Worm (Caenorhabditis elegans) whole organism, L4 larva: ENCODE measurements around the gene F52E1.3.
A peak's percentile ranks its signal among the peaks of the same experiment; 100 is the strongest.

ENCODE experiments used
- D1046.2 ChIP-seq: fragments of 200-800 bp; sonication (Bioruptor generic); IDR thresholded peaks from 2 replicates; pipeline ENCODE4 v1.3.6; 2022; ENCODE audit warnings: missing genetic modification characterization, missing compliant biosample characterization
- F37D6.2 ChIP-seq: sonication (generic microtip); optimal IDR thresholded peaks from 2 replicates; lab custom pipeline; 2016; ENCODE audit warnings: mild to moderate bottlenecking, missing genetic modification characterization, missing compliant biosample characterization
- F44E2.7 ChIP-seq: fragments of 200-800 bp; sonication (Bioruptor generic); IDR thresholded peaks from 2 replicates; pipeline ENCODE4 v2.1.2; 2022; ENCODE audit warnings: missing genetic modification characterization, missing compliant biosample characterization
- F49E8.2 ChIP-seq: sonication (generic microtip); optimal IDR thresholded peaks from 2 replicates; lab custom pipeline; 2016; ENCODE audit warnings: missing compliant biosample characterization, mild to moderate bottlenecking, missing genetic modification characterization, borderline replicate concordance
- T20F7.1 ChIP-seq: fragments of 200-800 bp; sonication (Bioruptor generic); optimal IDR thresholded peaks from 2 replicates; lab custom pipeline; 2018; ENCODE audit warnings: mild to moderate bottlenecking, missing genetic modification characterization, missing compliant biosample characterization
- Y75B8A.6 ChIP-seq: fragments of 200-800 bp; sonication (Bioruptor generic); IDR thresholded peaks from 2 replicates; pipeline ENCODE4 v1.3.6; 2022; ENCODE audit warnings: missing genetic modification reagents, missing genetic modification characterization, missing compliant biosample characterization
- ZK337.2 ChIP-seq: fragments of 200-800 bp; sonication (Bioruptor generic); IDR thresholded peaks from 2 replicates; pipeline ENCODE4 v1.3.6; 2022; ENCODE audit warnings: missing genetic modification reagents, missing genetic modification characterization, missing compliant biosample characterization
- aha-1 ChIP-seq: fragments of 150-350 bp; peaks from one replicate; lab custom pipeline; 2014; ENCODE audit warnings: missing biosample characterization, missing genetic modification characterization
- ama-1 ChIP-seq: fragments of 150-350 bp; optimal IDR thresholded peaks from 2 replicates; lab custom pipeline; 2014; ENCODE audit warnings: inconsistent platforms, mixed read lengths
- arid-1 ChIP-seq: fragments of 200-800 bp; sonication (Bioruptor generic); conservative IDR thresholded peaks from 2 replicates; pipeline ENCODE4 v1.3.6; 2022; ENCODE audit warnings: missing genetic modification reagents, missing genetic modification characterization, missing compliant biosample characterization
- attf-4 ChIP-seq: sonication (generic microtip); optimal IDR thresholded peaks from 3 replicates; lab custom pipeline; 2017; ENCODE audit warnings: missing biosample characterization, missing genetic modification characterization
- ceh-32 ChIP-seq: sonication (generic microtip); optimal IDR thresholded peaks from 2 replicates; lab custom pipeline; 2016; ENCODE audit warnings: mild to moderate bottlenecking, missing genetic modification characterization, missing compliant biosample characterization; ENCODE audit not compliant: poor library complexity
- ceh-44 ChIP-seq: fragments of 200-800 bp; sonication (Bioruptor generic); IDR thresholded peaks from 2 replicates; pipeline ENCODE4 v1.3.6; 2022; ENCODE audit warnings: missing genetic modification reagents, missing genetic modification characterization, missing compliant biosample characterization
- ceh-62 ChIP-seq: sonication (generic microtip); optimal IDR thresholded peaks from 2 replicates; lab custom pipeline; 2017; ENCODE audit warnings: missing biosample characterization, missing genetic modification characterization
- cey-2 ChIP-seq: sonication (generic microtip); optimal IDR thresholded peaks from 3 replicates; lab custom pipeline; 2017; ENCODE audit warnings: missing genetic modification characterization, mild to moderate bottlenecking, missing compliant biosample characterization, antibody characterized with exemption, borderline replicate concordance; ENCODE audit not compliant: insufficient read depth
- daf-12 ChIP-seq: fragments of 150-350 bp; optimal IDR thresholded peaks from 2 replicates; lab custom pipeline; 2014; ENCODE audit warnings: missing biosample characterization, missing genetic modification reagents, missing genetic modification characterization
- daf-16 ChIP-seq, 3 experiments: sonication (generic microtip); optimal IDR thresholded peaks; 2 replicates each; lab custom pipeline; 2016 to 2017; ENCODE audit warnings: missing genetic modification characterization in 3 of 3, missing genetic modification reagents in 3 of 3, mild to moderate bottlenecking in 2 of 3, missing compliant biosample characterization in 2 of 3, missing biosample characterization in 1 of 3, moderate library complexity in 1 of 3
- daf-19 ChIP-seq: fragments of 200-800 bp; sonication (Bioruptor generic); conservative IDR thresholded peaks from 2 replicates; pipeline ENCODE4 v1.3.6; 2022; ENCODE audit warnings: missing genetic modification characterization, missing compliant biosample characterization
- dmd-8 ChIP-seq: fragments of 200-800 bp; sonication (Bioruptor generic); IDR thresholded peaks from 2 replicates; pipeline ENCODE4 v1.3.6; 2022; ENCODE audit warnings: missing genetic modification characterization, missing compliant biosample characterization
- dpl-1 ChIP-seq: fragments of 150-350 bp; optimal IDR thresholded peaks from 2 replicates; lab custom pipeline; 2014; ENCODE audit warnings: missing biosample characterization, missing genetic modification reagents, missing genetic modification characterization
- duxl-1 ChIP-seq: sonication (generic microtip); optimal IDR thresholded peaks from 2 replicates; lab custom pipeline; 2016; ENCODE audit warnings: mild to moderate bottlenecking, missing genetic modification characterization, moderate library complexity, missing compliant biosample characterization; ENCODE audit not compliant: poor library complexity
- dve-1 ChIP-seq: sonication (generic microtip); optimal IDR thresholded peaks from 2 replicates; lab custom pipeline; 2017; ENCODE audit warnings: antibody characterized with exemption, mild to moderate bottlenecking, missing genetic modification characterization, missing compliant biosample characterization; ENCODE audit not compliant: insufficient read depth
- egl-43 ChIP-seq: fragments of 200-800 bp; sonication (Bioruptor generic); IDR thresholded peaks from 2 replicates; pipeline ENCODE4 v1.3.6; 2022; ENCODE audit warnings: missing genetic modification reagents, missing genetic modification characterization, missing compliant biosample characterization
- gei-8 ChIP-seq: fragments of 200-800 bp; sonication (Bioruptor generic); optimal IDR thresholded peaks from 2 replicates; lab custom pipeline; 2018; ENCODE audit warnings: mild to moderate bottlenecking, missing genetic modification characterization, missing compliant biosample characterization
- hif-1 ChIP-seq, 2 experiments: sonication (generic microtip); optimal IDR thresholded peaks; 2 replicates each; lab custom pipeline; 2016 to 2017; ENCODE audit warnings: missing compliant biosample characterization in 2 of 2, missing genetic modification characterization in 2 of 2, missing genetic modification reagents in 2 of 2, missing genotype in 2 of 2, mild to moderate bottlenecking in 1 of 2
- hlh-11 ChIP-seq: fragments of 200-800 bp; sonication (Bioruptor generic); optimal IDR thresholded peaks from 2 replicates; lab custom pipeline; 2018; ENCODE audit warnings: mild to moderate bottlenecking, missing genetic modification characterization, missing compliant biosample characterization
- hmg-1.1 ChIP-seq: fragments of 200-800 bp; sonication (Bioruptor generic); IDR thresholded peaks from 2 replicates; pipeline ENCODE4 v1.3.6; 2022; ENCODE audit warnings: missing genetic modification reagents, missing genetic modification characterization, missing compliant biosample characterization
- lin-13 ChIP-seq: fragments of 150-350 bp; optimal IDR thresholded peaks from 2 replicates; lab custom pipeline; 2014; ENCODE audit warnings: missing biosample characterization, missing genetic modification reagents, missing genetic modification characterization
- lin-38 ChIP-seq: fragments of 200-800 bp; sonication (Bioruptor generic); IDR thresholded peaks from 2 replicates; pipeline ENCODE4 v1.3.6; 2022; ENCODE audit warnings: missing genetic modification reagents, missing genetic modification characterization, missing compliant biosample characterization
- lin-39 ChIP-seq: fragments of 150-350 bp; optimal IDR thresholded peaks from 2 replicates; lab custom pipeline; 2014; ENCODE audit warnings: missing biosample characterization, missing genetic modification reagents, missing genetic modification characterization
- mdt-29 ChIP-seq: fragments of 200-800 bp; sonication (Bioruptor generic); IDR thresholded peaks from 2 replicates; pipeline ENCODE4 v1.3.6; 2022; ENCODE audit warnings: missing genetic modification reagents, missing genetic modification characterization, missing compliant biosample characterization
- mxl-2 ChIP-seq: fragments of 200-800 bp; sonication (Bioruptor generic); conservative IDR thresholded peaks from 2 replicates; pipeline ENCODE4 v1.3.6; 2022; ENCODE audit warnings: missing genetic modification reagents, missing genetic modification characterization, missing compliant biosample characterization
- nhr-10 ChIP-seq: fragments of 150-350 bp; optimal IDR thresholded peaks from 2 replicates; lab custom pipeline; 2014; ENCODE audit warnings: missing biosample characterization, missing genetic modification characterization
- nhr-111 ChIP-seq: fragments of 200-800 bp; sonication (Bioruptor generic); optimal IDR thresholded peaks from 2 replicates; lab custom pipeline; 2018; ENCODE audit warnings: mild to moderate bottlenecking, missing genetic modification characterization, missing compliant biosample characterization
- nhr-42 ChIP-seq: fragments of 200-800 bp; sonication (Bioruptor generic); IDR thresholded peaks from 2 replicates; pipeline ENCODE4 v1.3.6; 2022; ENCODE audit warnings: missing genetic modification characterization, missing compliant biosample characterization
- pha-4 ChIP-seq, 2 experiments: fragments of 150-350 bp in 1 of 2; fragments of 200-800 bp in 1 of 2; sonication (Bioruptor generic) in 1 of 2; IDR thresholded peaks in 1 of 2; optimal IDR thresholded peaks in 1 of 2; 2 replicates each; pipeline versions ENCODE4 v1.3.6 to Lab custom; 2014 to 2022; ENCODE audit warnings: missing genetic modification characterization in 2 of 2, missing genetic modification reagents in 2 of 2, missing biosample characterization in 1 of 2, missing compliant biosample characterization in 1 of 2
- pqm-1 ChIP-seq: sonication (generic microtip); optimal IDR thresholded peaks from 2 replicates; lab custom pipeline; 2017; ENCODE audit warnings: missing biosample characterization, missing genetic modification characterization
- tag-97 ChIP-seq: fragments of 200-800 bp; sonication (Bioruptor generic); IDR thresholded peaks from 2 replicates; pipeline ENCODE4 v1.3.6; 2022; ENCODE audit warnings: missing genetic modification characterization, missing compliant biosample characterization
- tra-1 ChIP-seq: fragments of 200-800 bp; sonication (Bioruptor generic); IDR thresholded peaks from 2 replicates; pipeline ENCODE4 v1.3.6; 2022; ENCODE audit warnings: missing genetic modification reagents, missing genetic modification characterization, missing compliant biosample characterization
- unc-39 ChIP-seq: sonication (generic microtip); optimal IDR thresholded peaks from 2 replicates; lab custom pipeline; 2017; ENCODE audit warnings: missing biosample characterization, missing genetic modification characterization
- vab-7 ChIP-seq: fragments of 200-800 bp; sonication (Bioruptor generic); IDR thresholded peaks from 2 replicates; pipeline ENCODE4 v1.3.6; 2022; ENCODE audit warnings: missing genetic modification reagents, missing genetic modification characterization, missing compliant biosample characterization
- zfp-2 ChIP-seq: sonication (generic microtip); optimal IDR thresholded peaks from 2 replicates; lab custom pipeline; 2016; ENCODE audit warnings: mild to moderate bottlenecking, missing genetic modification characterization, missing compliant biosample characterization
- zip-2 ChIP-seq: fragments of 150-350 bp; optimal IDR thresholded peaks from 2 replicates; lab custom pipeline; 2014; ENCODE audit warnings: missing biosample characterization, missing genetic modification characterization
- ztf-11 ChIP-seq: fragments of 150-350 bp; optimal IDR thresholded peaks from 2 replicates; lab custom pipeline; 2014; ENCODE audit warnings: missing biosample characterization, missing genetic modification characterization
- ztf-7 ChIP-seq: fragments of 150-350 bp; optimal IDR thresholded peaks from 2 replicates; lab custom pipeline; 2014; ENCODE audit warnings: missing biosample characterization, missing genetic modification characterization

F52E1.3 gene

DNA sequence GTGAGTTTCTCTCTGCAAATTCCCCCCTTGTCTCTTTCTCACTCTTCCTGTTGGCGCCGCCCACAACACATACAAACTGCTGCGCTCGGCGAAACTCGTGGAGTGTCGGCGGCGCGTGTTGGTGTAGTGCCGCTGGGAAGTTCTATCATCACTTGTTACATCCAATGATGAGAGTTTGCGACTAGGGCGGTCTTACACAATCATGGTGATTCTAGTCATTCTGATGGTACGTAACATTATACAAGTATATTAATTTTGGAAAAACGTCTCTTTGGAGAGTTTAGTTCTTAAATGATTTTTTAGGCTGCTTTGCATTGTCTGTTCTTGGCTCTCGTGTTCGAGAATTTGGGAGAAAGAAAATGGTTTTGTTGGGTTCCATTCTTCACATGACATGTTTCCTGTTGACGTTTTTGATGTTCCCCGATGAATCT is 45.6 kb upstream of the F52E1.3 start (continued):
- TF ChIP-seq ZK337.2 (GFP tag; lab: Robert Waterston, UW) (0 out of 2 replicates have a peak, but pooled peaks have one; percentile 35), mdt-29 (GFP tag; lab: Robert Waterston, UW) (0 out of 2 replicates have a peak, but pooled peaks have one; percentile 56), gei-8 (GFP tag; lab: Kevin White, UChicago) (peak; percentile 54), Y75B8A.6 (GFP tag; lab: Robert Waterston, UW) (no peak), ama-1 (lab: Kevin White, UChicago) (peak; percentile 98), hif-1 (tag; optimal IDR thresholded peaks at IDR 0.05; lab: Kevin White, UChicago) (peak; percentile 21 to 25), daf-19 (GFP tag; lab: Robert Waterston, UW) (0 out of 2 replicates have a peak, but pooled peaks have one; percentile 7), mxl-2 (no peak), nhr-111 (GFP tag; lab: Kevin White, UChicago) (peak; percentile 74), egl-43 (GFP tag; lab: Robert Waterston, UW) (no peak; the same call in 1 of the 2 replicates), zip-2 (peak; percentile 59), lin-13 (GFP tag; lab: Kevin White, UChicago) (peak; percentile 78), dpl-1 (GFP tag; lab: Kevin White, UChicago) (peak; percentile 44), zfp-2 (no peak), nhr-42 (GFP tag; lab: Robert Waterston, UW) (0 out of 2 replicates have a peak, but pooled peaks have one; percentile 71), D1046.2 (no peak), ceh-32 (tag; lab: Kevin White, UChicago) (peak; percentile 12), T20F7.1 (GFP tag; lab: Kevin White, UChicago) (peak; percentile 76), hmg-1.1 (GFP tag; lab: Robert Waterston, UW) (peak; percentile 87), attf-4 (no peak), lin-38 (GFP tag; lab: Robert Waterston, UW) (peak; percentile 77), ztf-7 (tag; lab: Kevin White, UChicago) (peak; percentile 65), pqm-1 (tag; lab: Kevin White, UChicago) (peak; percentile 66), cey-2 (no peak), unc-39 (tag; lab: Kevin White, UChicago) (no peak), tra-1 (GFP tag; lab: Robert Waterston, UW) (peak; percentile 49; the same call in 1 of the 2 replicates), ceh-62 (tag; lab: Kevin White, UChicago) (no peak), arid-1 (GFP tag; lab: Robert Waterston, UW) (peak; percentile 70), vab-7 (GFP tag; lab: Robert Waterston, UW) (no peak; the same call in 1 of the 2 replicates)

DNA sequence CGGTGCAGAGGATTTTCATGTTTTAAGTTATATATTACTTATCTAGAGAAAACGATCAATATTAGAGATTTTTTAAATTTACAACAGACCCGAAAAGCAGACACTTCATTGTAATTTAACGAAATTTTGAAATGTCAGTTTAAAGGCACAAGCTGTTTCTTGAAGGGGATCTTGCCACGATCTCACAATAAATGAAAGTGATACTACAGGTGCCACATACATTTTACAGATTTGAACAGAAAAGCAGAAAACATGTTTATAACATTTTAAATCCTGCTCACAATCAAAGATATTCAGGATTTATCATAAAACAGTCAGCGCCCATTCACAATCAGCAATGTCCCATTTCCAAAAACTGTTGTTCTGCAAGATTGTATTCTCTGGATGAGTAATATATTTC is 44.6 kb upstream of the F52E1.3 start:
- peak; percentile 94 for TF ChIP-seq aha-1
- no peak for TF ChIP-seq F44E2.7 (GFP tag; lab: Robert Waterston, UW)

DNA sequence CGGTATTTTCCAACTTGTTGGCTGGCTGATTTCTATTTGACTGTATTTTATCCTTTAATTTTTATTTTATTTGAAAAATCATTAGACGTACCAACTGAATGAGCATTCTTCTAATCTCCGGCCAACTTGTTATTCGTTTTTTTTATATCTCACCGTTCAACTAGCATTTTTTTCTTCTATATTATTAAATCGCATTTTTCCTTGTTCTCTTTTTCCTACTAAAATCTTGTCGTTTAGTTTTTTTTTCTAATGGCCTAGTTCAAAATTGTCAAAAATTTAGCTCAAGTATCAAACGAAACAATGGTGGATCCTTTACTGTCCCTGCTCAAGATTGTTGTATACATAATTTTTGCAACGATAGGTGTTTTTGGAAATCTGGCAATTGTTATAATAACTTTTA is 43.2 kb upstream of the F52E1.3 start, which contains the start of gene srsx-22:
Gene srsx-22, plus strand, starts transcription at position 301 of the 400 bp plus-strand sequence.
- TF ChIP-seq daf-19 (GFP tag; lab: Robert Waterston, UW) = no peak
- no peak for TF ChIP-seq F37D6.2
- TF ChIP-seq tag-97 (GFP tag; lab: Robert Waterston, UW) = no peak
- no peak for TF ChIP-seq ama-1 (lab: Kevin White, UChicago)
- no peak for TF ChIP-seq ztf-11 (tag; lab: Kevin White, UChicago)
- no peak for TF ChIP-seq daf-12 (tag; lab: Kevin White, UChicago)
- no peak for TF ChIP-seq daf-16 (GFP tag; optimal IDR thresholded peaks at IDR 0.05; lab: Kevin White, UChicago)
- no peak for TF ChIP-seq daf-16 (tag; optimal IDR thresholded peaks at IDR 0.05; lab: Kevin White, UChicago)
- TF ChIP-seq hlh-11 (tag; lab: Kevin White, UChicago) = no peak
- no peak for TF ChIP-seq pqm-1 (tag; lab: Kevin White, UChicago)
- TF ChIP-seq nhr-10 (tag; lab: Kevin White, UChicago) = no peak
- no peak for TF ChIP-seq dve-1 (tag; lab: Kevin White, UChicago)
- no peak for TF ChIP-seq lin-39 (tag; lab: Kevin White, UChicago)
- TF ChIP-seq unc-39 (tag; lab: Kevin White, UChicago) = no peak
- no peak for TF ChIP-seq F49E8.2 (tag; lab: Kevin White, UChicago)
- TF ChIP-seq dmd-8 (GFP tag; lab: Robert Waterston, UW) = no peak
- no peak for TF ChIP-seq pha-4 (GFP tag; IDR thresholded peaks at IDR 0.05; lab: Robert Waterston, UW)
- TF ChIP-seq pha-4 (tag; optimal IDR thresholded peaks at IDR 0.05; lab: Kevin White, UChicago) = no peak
- no peak for TF ChIP-seq duxl-1 (tag; lab: Kevin White, UChicago)
- no peak for TF ChIP-seq ceh-44 (GFP tag; lab: Robert Waterston, UW)
